Fruit fly (Drosophila melanogaster) whole organism, adult: ENCODE measurements around the gene TwdlQ.

Experiments used
- CG11617 ChIP-seq: fragments of 200-800 bp; sonication (Bioruptor generic); optimal IDR thresholded peaks from 2 replicates; lab custom pipeline; 2017; ENCODE audit warnings: mild to moderate bottlenecking, missing biosample characterization, missing genetic modification reagents, missing genetic modification characterization
- CG7101 ChIP-seq: fragments of 200-800 bp; sonication (Bioruptor generic); optimal IDR thresholded peaks from 2 replicates; lab custom pipeline; 2018; ENCODE audit warnings: missing biosample characterization, mild to moderate bottlenecking, missing genetic modification characterization, moderate library complexity
- Crg-1 ChIP-seq: fragments of 200-800 bp; sonication (Bioruptor generic); optimal IDR thresholded peaks from 2 replicates; lab custom pipeline; 2016; ENCODE audit warnings: missing biosample characterization, missing genetic modification characterization
- kay ChIP-seq: fragments of 200-800 bp; sonication (Bioruptor generic); peaks from one replicate; lab custom pipeline; 2016; ENCODE audit warnings: missing biosample characterization, missing genetic modification characterization, borderline replicate concordance
- toe ChIP-seq: fragments of 200-800 bp; sonication (Bioruptor generic); optimal IDR thresholded peaks from 2 replicates; lab custom pipeline; 2016; ENCODE audit warnings: missing biosample characterization, missing genetic modification characterization

DNA sequence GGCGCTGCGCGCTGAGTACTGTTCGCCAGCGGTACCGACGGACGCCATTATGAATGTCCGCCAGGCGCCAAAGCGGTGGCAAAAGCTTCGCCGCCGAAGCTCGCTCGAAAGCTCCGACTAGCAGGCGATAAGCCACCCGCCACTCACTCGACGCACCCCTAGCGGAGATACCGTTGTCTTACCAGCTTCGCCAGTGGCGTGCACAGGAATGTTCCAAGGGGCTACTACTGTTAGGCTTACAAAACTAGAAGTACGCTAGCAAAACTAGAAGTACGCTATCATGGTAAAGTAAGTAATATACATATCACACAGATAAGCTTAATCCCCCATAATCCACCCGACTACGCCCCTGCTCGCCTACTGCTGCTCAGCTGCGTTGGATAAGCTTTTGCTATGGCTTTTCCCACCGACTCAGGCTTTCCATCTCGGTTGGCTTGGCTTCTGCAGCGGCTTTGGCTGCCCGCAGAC lies 20.8 kb upstream of the TwdlQ start, which contains the start of gene amon:
- TF ChIP-seq kay (no peak), CG11617 (GFP tag; lab: Kevin White, UChicago) (peak; percentile 96), toe (GFP tag; lab: Kevin White, UChicago) (peak; percentile 99), Crg-1 (GFP tag; lab: Kevin White, UChicago) (peak; percentile 96), CG7101 (peak; percentile 97)
